Fruit fly (Drosophila melanogaster) whole organism, embryonic: ENCODE data around the gene Top3alpha.

Experiments used
- BEAF-32 ChIP-seq: fragments of 200-800 bp; sonication (Bioruptor generic); optimal IDR thresholded peaks from 3 replicates; lab custom pipeline; 2017; ENCODE audit warnings: missing biosample characterization, missing genetic modification characterization, mild to moderate bottlenecking, moderate library complexity, missing genetic modification reagents
- BtbVII ChIP-seq: fragments of 200-800 bp; sonication (Bioruptor generic); optimal IDR thresholded peaks from 3 replicates; lab custom pipeline; 2017; ENCODE audit warnings: missing biosample characterization, mild to moderate bottlenecking, missing genetic modification characterization
- CG10147 ChIP-seq: fragments of 200-800 bp; sonication (Bioruptor generic); optimal IDR thresholded peaks from 2 replicates; lab custom pipeline; 2019; ENCODE audit warnings: missing biosample characterization, mild to moderate bottlenecking, missing genetic modification characterization, moderate library complexity
- CG11093 ChIP-seq: fragments of 200-800 bp; sonication (Bioruptor generic); IDR thresholded peaks from 3 replicates; pipeline ENCODE4 v1.3.6; 2022; ENCODE audit warnings: missing biosample characterization, missing genetic modification characterization
- CG11247 ChIP-seq: fragments of 200-800 bp; sonication (Bioruptor generic); IDR thresholded peaks from 2 replicates; pipeline ENCODE4 v1.3.6; 2022; ENCODE audit warnings: missing biosample characterization, missing genetic modification characterization
- CG1529 ChIP-seq: fragments of 200-800 bp; sonication (Bioruptor generic); optimal IDR thresholded peaks from 3 replicates; lab custom pipeline; 2018; ENCODE audit warnings: missing biosample characterization, missing genetic modification characterization
- CG1603 ChIP-seq: fragments of 200-800 bp; sonication (Bioruptor generic); optimal IDR thresholded peaks from 2 replicates; lab custom pipeline; 2019; ENCODE audit warnings: missing biosample characterization, mild to moderate bottlenecking, missing genetic modification characterization, moderate library complexity
- CG16813 ChIP-seq: fragments of 200-800 bp; sonication (Bioruptor generic); IDR thresholded peaks from 3 replicates; pipeline ENCODE4 v1.3.6; 2022; ENCODE audit warnings: missing biosample characterization, missing genetic modification characterization; ENCODE audit not compliant: partially characterized antibody
- CG17328 ChIP-seq: fragments of 200-800 bp; sonication (Bioruptor generic); IDR thresholded peaks from 2 replicates; pipeline ENCODE4 v1.3.6; 2022; ENCODE audit warnings: missing biosample characterization, missing genetic modification characterization
- CG18764 ChIP-seq: fragments of 200-800 bp; sonication (Bioruptor generic); optimal IDR thresholded peaks from 3 replicates; lab custom pipeline; 2016; ENCODE audit warnings: missing biosample characterization, missing genetic modification characterization
- CG2875 ChIP-seq: fragments of 200-800 bp; sonication (Bioruptor generic); optimal IDR thresholded peaks from 2 replicates; lab custom pipeline; 2017; ENCODE audit warnings: missing biosample characterization, mild to moderate bottlenecking, missing genetic modification characterization, missing genetic modification reagents
- CG30403 ChIP-seq: fragments of 200-800 bp; sonication (Bioruptor generic); optimal IDR thresholded peaks from 3 replicates; lab custom pipeline; 2016; ENCODE audit warnings: missing biosample characterization, missing genetic modification characterization
- CG31441 ChIP-seq: fragments of 200-800 bp; sonication (Bioruptor generic); IDR thresholded peaks from 2 replicates; pipeline ENCODE4 v1.3.6; 2022; ENCODE audit warnings: missing biosample characterization, missing genetic modification characterization
- CG34224 ChIP-seq: fragments of 200-800 bp; sonication (Bioruptor generic); IDR thresholded peaks from 3 replicates; pipeline ENCODE4 v1.3.6; 2022; ENCODE audit warnings: missing biosample characterization, missing genetic modification characterization; ENCODE audit not compliant: partially characterized antibody
- CG4820 ChIP-seq: fragments of 200-800 bp; sonication (Bioruptor generic); optimal IDR thresholded peaks from 3 replicates; lab custom pipeline; 2016; ENCODE audit warnings: missing biosample characterization, missing genetic modification characterization
- CG6654 ChIP-seq: fragments of 200-800 bp; sonication (Bioruptor generic); optimal IDR thresholded peaks from 2 replicates; lab custom pipeline; 2017; ENCODE audit warnings: missing biosample characterization, mild to moderate bottlenecking, missing genetic modification characterization
- CG8944 ChIP-seq: fragments of 200-800 bp; sonication (Bioruptor generic); optimal IDR thresholded peaks from 3 replicates; lab custom pipeline; 2016; ENCODE audit warnings: missing biosample characterization, missing genetic modification characterization
- Dbx ChIP-seq: fragments of 200-800 bp; sonication (Bioruptor generic); IDR thresholded peaks from 3 replicates; pipeline ENCODE4 v1.3.6; 2022; ENCODE audit warnings: missing biosample characterization, missing genetic modification characterization
- Dip2 ChIP-seq: fragments of 200-800 bp; sonication (Bioruptor generic); IDR thresholded peaks from 2 replicates; pipeline ENCODE4 v1.3.6; 2022; ENCODE audit warnings: missing biosample characterization, missing genetic modification characterization
- Eip74EF ChIP-seq, 2 experiments: fragments of 200-800 bp in 1 of 2; fragments of >200 bp in 1 of 2; sonication (Bioruptor generic) in 1 of 2; optimal IDR thresholded peaks; 2 replicates each; lab custom pipeline; 2017 to 2019; ENCODE audit warnings: missing biosample characterization in 2 of 2, missing genetic modification characterization in 2 of 2, mild to moderate bottlenecking in 1 of 2, moderate library complexity in 1 of 2
- Fer1 ChIP-seq: fragments of 200-800 bp; sonication (Bioruptor generic); optimal IDR thresholded peaks from 2 replicates; lab custom pipeline; 2017; ENCODE audit warnings: missing biosample characterization, mild to moderate bottlenecking, missing genetic modification characterization
- Gsc ChIP-seq: fragments of 200-800 bp; sonication (Bioruptor generic); IDR thresholded peaks from 2 replicates; pipeline ENCODE4 v1.3.6; 2022; ENCODE audit warnings: missing biosample characterization, missing genetic modification characterization
- HHEX ChIP-seq: fragments of 200-800 bp; sonication (Bioruptor generic); optimal IDR thresholded peaks from 3 replicates; lab custom pipeline; 2017; ENCODE audit warnings: missing biosample characterization, mild to moderate bottlenecking, missing genetic modification characterization, missing genetic modification reagents
- HLHmδ ChIP-seq: fragments of 200-800 bp; sonication (Bioruptor generic); optimal IDR thresholded peaks from 2 replicates; lab custom pipeline; 2018; ENCODE audit warnings: missing biosample characterization, mild to moderate bottlenecking, missing genetic modification characterization, moderate library complexity
- Hmr ChIP-seq: fragments of 200-800 bp; sonication (Bioruptor generic); optimal IDR thresholded peaks from 3 replicates; lab custom pipeline; 2017; ENCODE audit warnings: mild to moderate bottlenecking, missing biosample characterization, missing genetic modification reagents, missing genetic modification characterization
- NfI ChIP-seq: fragments of 200-800 bp; sonication (Bioruptor generic); optimal IDR thresholded peaks from 3 replicates; lab custom pipeline; 2018; ENCODE audit warnings: missing biosample characterization, mild to moderate bottlenecking, missing genetic modification characterization, moderate library complexity
- PHDP ChIP-seq: fragments of 200-800 bp; sonication (Bioruptor generic); optimal IDR thresholded peaks from 3 replicates; lab custom pipeline; 2018; ENCODE audit warnings: missing biosample characterization, mild to moderate bottlenecking, missing genetic modification characterization, moderate library complexity
- Poxn ChIP-seq: fragments of 200-800 bp; sonication (Bioruptor generic); IDR thresholded peaks from 2 replicates; pipeline ENCODE4 v1.3.6; 2022; ENCODE audit warnings: missing biosample characterization, missing genetic modification characterization
- Sry-β ChIP-seq: fragments of 200-800 bp; sonication (Bioruptor generic); optimal IDR thresholded peaks from 2 replicates; lab custom pipeline; 2018; ENCODE audit warnings: missing biosample characterization, mild to moderate bottlenecking, missing genetic modification characterization, moderate library complexity
- Ssrp ChIP-seq: fragments of 200-800 bp; sonication (Bioruptor generic); optimal IDR thresholded peaks from 2 replicates; lab custom pipeline; 2018; ENCODE audit warnings: missing biosample characterization, mild to moderate bottlenecking, missing genetic modification characterization, moderate library complexity
- Trl ChIP-seq, 3 experiments: fragments of >200 bp in 2 of 3; fragments of 200-800 bp in 1 of 3; sonication (Bioruptor generic) in 1 of 3; optimal IDR thresholded peaks; 2 replicates in 1 of 3; 3 replicates in 2 of 3; lab custom pipeline; 2016 to 2017; ENCODE audit warnings: missing biosample characterization in 1 of 3, missing genetic modification characterization in 1 of 3
- bab2 ChIP-seq: fragments of 200-800 bp; sonication (Bioruptor generic); optimal IDR thresholded peaks from 2 replicates; lab custom pipeline; 2016; ENCODE audit warnings: missing biosample characterization, missing genetic modification characterization
- bigmax ChIP-seq: fragments of 200-800 bp; sonication (Bioruptor generic); optimal IDR thresholded peaks from 2 replicates; lab custom pipeline; 2018; ENCODE audit warnings: missing biosample characterization, mild to moderate bottlenecking, missing genetic modification characterization
- chinmo ChIP-seq: fragments of 200-800 bp; sonication (Bioruptor generic); IDR thresholded peaks from 4 replicates; pipeline ENCODE4 v1.3.6; 2022; ENCODE audit warnings: missing biosample characterization, missing genetic modification characterization; ENCODE audit not compliant: partially characterized antibody
- ci ChIP-seq: fragments of 200-800 bp; sonication (Bioruptor generic); IDR thresholded peaks from 3 replicates; pipeline ENCODE4 v1.3.6; 2022; ENCODE audit warnings: missing biosample characterization, missing genetic modification characterization
- dan ChIP-seq: fragments of 200-800 bp; sonication (Bioruptor generic); IDR thresholded peaks from 2 replicates; pipeline ENCODE4 v1.3.6; 2022; ENCODE audit warnings: missing biosample characterization, missing genetic modification characterization
- en ChIP-seq: fragments of 200-800 bp; sonication (Bioruptor generic); optimal IDR thresholded peaks from 2 replicates; lab custom pipeline; 2016; ENCODE audit warnings: missing biosample characterization, missing genetic modification characterization
- ewg ChIP-seq: fragments of 200-800 bp; sonication (Bioruptor generic); optimal IDR thresholded peaks from 3 replicates; lab custom pipeline; 2017; ENCODE audit warnings: mild to moderate bottlenecking, missing biosample characterization, missing genetic modification reagents, missing genetic modification characterization
- her ChIP-seq: fragments of 200-800 bp; sonication (Bioruptor generic); optimal IDR thresholded peaks from 2 replicates; lab custom pipeline; 2016; ENCODE audit warnings: missing biosample characterization, missing genetic modification characterization
- mirr ChIP-seq: fragments of 200-800 bp; sonication (Bioruptor generic); optimal IDR thresholded peaks from 3 replicates; lab custom pipeline; 2018; ENCODE audit warnings: missing biosample characterization, mild to moderate bottlenecking, missing genetic modification characterization
- mld ChIP-seq: fragments of 200-800 bp; sonication (Bioruptor generic); IDR thresholded peaks from 3 replicates; pipeline ENCODE4 v1.3.6; 2022; ENCODE audit warnings: missing biosample characterization, missing genetic modification characterization; ENCODE audit not compliant: partially characterized antibody
- pfk ChIP-seq: fragments of 200-800 bp; sonication (Bioruptor generic); optimal IDR thresholded peaks from 2 replicates; lab custom pipeline; 2018; ENCODE audit warnings: missing biosample characterization, mild to moderate bottlenecking, missing genetic modification characterization, moderate library complexity
- ranshi ChIP-seq: fragments of 200-800 bp; sonication (Bioruptor generic); IDR thresholded peaks from 2 replicates; pipeline ENCODE4 v1.3.6; 2022; ENCODE audit warnings: missing biosample characterization, missing genetic modification characterization
- repo ChIP-seq: fragments of 200-800 bp; sonication (Bioruptor generic); optimal IDR thresholded peaks from 2 replicates; lab custom pipeline; 2016; ENCODE audit warnings: missing biosample characterization, missing genetic modification characterization
- stc ChIP-seq: fragments of 200-800 bp; sonication (Bioruptor generic); IDR thresholded peaks from 2 replicates; pipeline ENCODE4 v1.3.6; 2022; ENCODE audit warnings: missing biosample characterization, missing genetic modification characterization
- tap ChIP-seq: fragments of 200-800 bp; optimal IDR thresholded peaks from 3 replicates; lab custom pipeline; 2019; ENCODE audit warnings: missing biosample characterization, mild to moderate bottlenecking, missing genetic modification characterization, moderate library complexity
- toy ChIP-seq: fragments of 200-800 bp; sonication (Bioruptor generic); IDR thresholded peaks from 2 replicates; pipeline ENCODE4 v1.3.6; 2022; ENCODE audit warnings: missing biosample characterization, missing genetic modification characterization
- trh ChIP-seq: fragments of 200-800 bp; sonication (Bioruptor generic); optimal IDR thresholded peaks from 2 replicates; lab custom pipeline; 2016; ENCODE audit warnings: missing biosample characterization, missing genetic modification characterization
- tx ChIP-seq: fragments of 200-800 bp; sonication (Bioruptor generic); optimal IDR thresholded peaks from 2 replicates; lab custom pipeline; 2016; ENCODE audit warnings: missing biosample characterization, missing genetic modification characterization
- vfl ChIP-seq: fragments of 200-800 bp; sonication (Bioruptor generic); optimal IDR thresholded peaks from 2 replicates; lab custom pipeline; 2016; ENCODE audit warnings: missing biosample characterization, missing genetic modification characterization

Top3alpha gene

dm6 chr2L:19528308-19528707 lies 30.3 kb downstream of the Top3alpha start (continued):
- peak; percentile 97 for TF ChIP-seq HHEX (GFP tag; lab: Kevin White, UChicago)
- peak in 1 of 2 experiments; percentile 88 for TF ChIP-seq Eip74EF (GFP tag; optimal IDR thresholded peaks at IDR 0.05; lab: Kevin White, UChicago)
- TF ChIP-seq bigmax, result peak; percentile 62
- TF ChIP-seq Trl (optimal IDR thresholded peaks at IDR 0.05; lab: Kevin White, UChicago), result peak in 1 of 2 experiments; percentile 82
- TF ChIP-seq Trl (GFP tag; optimal IDR thresholded peaks at IDR 0.05; lab: Kevin White, UChicago), result peak; percentile 90
- TF ChIP-seq CG17328 (GFP tag; lab: Robert Waterston, UW), result peak; percentile 91
- TF ChIP-seq chinmo (GFP tag; lab: Robert Waterston, UW), result no peak
- peak; percentile 60 for TF ChIP-seq CG2875 (GFP tag; lab: Kevin White, UChicago)
- TF ChIP-seq ranshi (GFP tag; lab: Robert Waterston, UW), result peak; percentile 96
- TF ChIP-seq Hmr (GFP tag; lab: Kevin White, UChicago), result peak; percentile 99
- peak; percentile 95 for TF ChIP-seq vfl (GFP tag; lab: Kevin White, UChicago)
- TF ChIP-seq repo (GFP tag; lab: Kevin White, UChicago), result peak; percentile 85
- peak; percentile 77 for TF ChIP-seq trh
- TF ChIP-seq CG4820 (GFP tag; lab: Kevin White, UChicago), result peak; percentile 89
- peak; percentile 95 for TF ChIP-seq her (GFP tag; lab: Kevin White, UChicago)
- no peak for TF ChIP-seq dan (GFP tag; lab: Robert Waterston, UW)
- TF ChIP-seq CG30403 (GFP tag; lab: Kevin White, UChicago), result peak; percentile 96
- TF ChIP-seq CG18764, result peak; percentile 79
- peak; percentile 92 for TF ChIP-seq toy
- no peak for TF ChIP-seq Sry-β (GFP tag; lab: Kevin White, UChicago)
- peak; percentile 93 for TF ChIP-seq tx (GFP tag; lab: Kevin White, UChicago)
- peak; percentile 96 for TF ChIP-seq Poxn
- TF ChIP-seq BtbVII, result peak; percentile 98
- TF ChIP-seq ewg (GFP tag; lab: Kevin White, UChicago), result peak; percentile 74
- TF ChIP-seq Dbx (GFP tag; lab: Robert Waterston, UW), result peak; percentile 98
- peak; percentile 95 for TF ChIP-seq mirr (GFP tag; lab: Kevin White, UChicago)
- TF ChIP-seq CG6654 (GFP tag; lab: Kevin White, UChicago), result peak; percentile 71
- peak; percentile 96 for TF ChIP-seq ci
- TF ChIP-seq mld (GFP tag; lab: Robert Waterston, UW), result no peak
- TF ChIP-seq en (GFP tag; lab: Kevin White, UChicago), result peak; percentile 26
- peak; percentile 87 for TF ChIP-seq CG8944 (GFP tag; lab: Kevin White, UChicago)
- TF ChIP-seq stc (GFP tag; lab: Robert Waterston, UW), result peak; percentile 92
- no peak for TF ChIP-seq CG16813 (GFP tag; lab: Robert Waterston, UW)
- peak; percentile 66 for TF ChIP-seq Gsc (GFP tag; lab: Robert Waterston, UW)
- TF ChIP-seq CG1529, result peak; percentile 74
- TF ChIP-seq Fer1, result peak; percentile 98
- peak; percentile 21; the same call in 1 of the 2 replicates for TF ChIP-seq Dip2 (GFP tag; lab: Robert Waterston, UW)
- TF ChIP-seq CG1603 (tag; lab: Kevin White, UChicago), result peak; percentile 86
- peak; percentile 97 for TF ChIP-seq bab2 (GFP tag; lab: Kevin White, UChicago)
- TF ChIP-seq NfI (GFP tag; lab: Kevin White, UChicago), result peak; percentile 97
- TF ChIP-seq pfk, result peak; percentile 14
- peak; percentile 84 for TF ChIP-seq CG31441
- peak; percentile 98 for TF ChIP-seq CG10147 (GFP tag; lab: Kevin White, UChicago)
- peak; percentile 73 for TF ChIP-seq Ssrp (tag; lab: Kevin White, UChicago)
- TF ChIP-seq CG34224 (GFP tag; lab: Robert Waterston, UW), result no peak
- peak; percentile 97 for TF ChIP-seq CG11247 (GFP tag; lab: Robert Waterston, UW)
- peak; percentile 3 for TF ChIP-seq BEAF-32 (GFP tag; lab: Kevin White, UChicago)
- TF ChIP-seq PHDP (tag; lab: Kevin White, UChicago), result peak; percentile 98
- TF ChIP-seq HLHmδ, result no peak
- TF ChIP-seq CG11093 (GFP tag; lab: Robert Waterston, UW), result peak; percentile 85
- TF ChIP-seq tap (tag; lab: Kevin White, UChicago), result peak; percentile 94
